Fruit fly (Drosophila melanogaster): Measurements from ENCODE around the gene Cp7Fb.

dm6 chrX:8448171-8448570, 25.5 kb upstream of the Cp7Fb start:
- no peak for TF ChIP-seq CG6689 (GFP tag; IDR thresholded peaks at IDR 0.05)
- TF ChIP-seq Optix (GFP tag; IDR thresholded peaks at IDR 0.05) = no peak

All from whole organism, embryonic.